Fruit fly (Drosophila melanogaster): Measurements from ENCODE around the gene Abi.

DNA sequence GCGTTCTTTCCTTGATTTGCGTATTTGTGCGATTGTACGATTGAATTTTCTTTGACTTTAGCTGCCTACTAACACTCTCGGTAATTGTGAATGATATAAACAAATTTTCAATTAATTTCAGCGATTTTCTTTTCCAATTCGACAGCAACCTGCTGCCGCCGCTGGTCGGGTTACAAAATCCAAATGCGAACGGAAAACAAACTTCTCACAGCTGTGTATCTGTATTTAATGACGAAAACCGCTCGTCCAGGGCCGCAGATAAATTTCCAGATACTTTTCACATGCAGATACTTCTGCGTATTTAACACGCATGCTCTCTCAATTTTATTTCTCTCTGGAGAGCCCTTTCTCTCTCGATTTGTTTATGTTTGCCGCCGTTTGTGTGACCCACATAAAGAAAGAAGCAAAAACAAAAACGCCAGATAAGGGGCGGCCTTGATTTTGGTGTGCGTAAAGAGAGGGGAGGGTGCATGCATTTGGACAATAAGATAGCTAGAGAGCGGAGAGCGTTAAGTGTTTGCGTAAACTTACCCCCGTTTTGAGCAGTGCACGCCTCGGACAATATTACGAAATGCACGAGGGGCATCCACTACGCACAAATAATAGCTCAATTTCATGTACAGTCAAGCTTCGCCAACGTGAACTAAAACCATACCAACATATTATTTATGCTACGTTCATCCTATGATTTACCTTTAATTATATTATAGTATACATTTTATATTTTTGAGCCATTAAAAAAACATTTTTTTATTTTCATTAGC lies 13.9 kb downstream of the Abi start, which contains the start of gene CG12402:
- no peak for TF ChIP-seq CG12768 (GFP tag; optimal IDR thresholded peaks at IDR 0.05)
- no peak for TF ChIP-seq CG5204 (GFP tag; optimal IDR thresholded peaks at IDR 0.05)
